Fruit fly (Drosophila melanogaster) whole organism, embryonic: ENCODE data around the gene CG17343.

Source experiments
- ATbp ChIP-seq: fragments of 200-800 bp; sonication (Bioruptor generic); optimal IDR thresholded peaks from 2 replicates; lab custom pipeline; 2017; ENCODE audit warnings: missing biosample characterization, mild to moderate bottlenecking, missing genetic modification characterization, missing genetic modification reagents
- Ada2b ChIP-seq: fragments of 200-800 bp; sonication (Bioruptor generic); IDR thresholded peaks from 2 replicates; pipeline ENCODE4 v1.3.6; 2022; ENCODE audit warnings: missing biosample characterization, missing genetic modification characterization
- Adf1 ChIP-seq: fragments of 200-800 bp; sonication (Bioruptor generic); IDR thresholded peaks from 2 replicates; pipeline ENCODE4 v1.3.6; 2022; ENCODE audit warnings: missing biosample characterization, missing genetic modification characterization
- CG10147 ChIP-seq: fragments of 200-800 bp; sonication (Bioruptor generic); optimal IDR thresholded peaks from 2 replicates; lab custom pipeline; 2019; ENCODE audit warnings: missing biosample characterization, mild to moderate bottlenecking, missing genetic modification characterization, moderate library complexity
- CG11093 ChIP-seq: fragments of 200-800 bp; sonication (Bioruptor generic); IDR thresholded peaks from 3 replicates; pipeline ENCODE4 v1.3.6; 2022; ENCODE audit warnings: missing biosample characterization, missing genetic modification characterization
- CG11695 ChIP-seq: fragments of 200-800 bp; sonication (Bioruptor generic); IDR thresholded peaks from 3 replicates; pipeline ENCODE4 v1.3.6; 2022; ENCODE audit warnings: missing biosample characterization, missing genetic modification characterization
- CG13775 ChIP-seq: fragments of 200-800 bp; sonication (Bioruptor generic); optimal IDR thresholded peaks from 3 replicates; lab custom pipeline; 2017; ENCODE audit warnings: missing biosample characterization, mild to moderate bottlenecking, missing genetic modification characterization
- CG14710 ChIP-seq: fragments of 200-800 bp; sonication (Bioruptor generic); optimal IDR thresholded peaks from 3 replicates; lab custom pipeline; 2019; ENCODE audit warnings: missing biosample characterization, mild to moderate bottlenecking, missing genetic modification characterization, moderate library complexity
- CG17829 ChIP-seq: fragments of 200-800 bp; optimal IDR thresholded peaks from 2 replicates; lab custom pipeline; 2019; ENCODE audit warnings: missing biosample characterization, mild to moderate bottlenecking, missing genetic modification characterization, moderate library complexity
- CG18599 ChIP-seq: fragments of 200-800 bp; sonication (Bioruptor generic); optimal IDR thresholded peaks from 3 replicates; lab custom pipeline; 2017; ENCODE audit warnings: missing biosample characterization, missing genetic modification characterization, mild to moderate bottlenecking, moderate library complexity, missing genetic modification reagents
- CG2678 ChIP-seq: fragments of 200-800 bp; sonication (Bioruptor generic); optimal IDR thresholded peaks from 3 replicates; lab custom pipeline; 2019; ENCODE audit warnings: missing biosample characterization, mild to moderate bottlenecking, missing genetic modification characterization, moderate library complexity
- CG2712 ChIP-seq: fragments of 200-800 bp; optimal IDR thresholded peaks from 3 replicates; lab custom pipeline; 2019; ENCODE audit warnings: missing biosample characterization, mild to moderate bottlenecking, missing genetic modification characterization, moderate library complexity
- CG5953 ChIP-seq: fragments of 200-800 bp; sonication (Bioruptor generic); IDR thresholded peaks from 2 replicates; pipeline ENCODE4 v1.3.6; 2022; ENCODE audit warnings: missing biosample characterization, missing genetic modification characterization
- CG6654 ChIP-seq: fragments of 200-800 bp; sonication (Bioruptor generic); optimal IDR thresholded peaks from 2 replicates; lab custom pipeline; 2017; ENCODE audit warnings: missing biosample characterization, mild to moderate bottlenecking, missing genetic modification characterization
- CG6765 ChIP-seq: fragments of 200-800 bp; sonication (Bioruptor generic); optimal IDR thresholded peaks from 3 replicates; lab custom pipeline; 2017; ENCODE audit warnings: missing biosample characterization, mild to moderate bottlenecking, missing genetic modification characterization
- CG7556 ChIP-seq: fragments of 200-800 bp; sonication (Bioruptor generic); optimal IDR thresholded peaks from 2 replicates; lab custom pipeline; 2017; ENCODE audit warnings: missing biosample characterization, mild to moderate bottlenecking, missing genetic modification characterization
- CG9215 ChIP-seq: fragments of 200-800 bp; sonication (Bioruptor generic); IDR thresholded peaks from 2 replicates; pipeline ENCODE4 v1.3.6; 2022; ENCODE audit warnings: missing biosample characterization, missing genetic modification characterization
- Dek ChIP-seq: fragments of 200-800 bp; sonication (Bioruptor generic); optimal IDR thresholded peaks from 3 replicates; lab custom pipeline; 2019; ENCODE audit warnings: missing biosample characterization, mild to moderate bottlenecking, missing genetic modification characterization, moderate library complexity
- Dip2 ChIP-seq: fragments of 200-800 bp; sonication (Bioruptor generic); IDR thresholded peaks from 2 replicates; pipeline ENCODE4 v1.3.6; 2022; ENCODE audit warnings: missing biosample characterization, missing genetic modification characterization
- Dip3 ChIP-seq: fragments of 200-800 bp; sonication (Bioruptor generic); optimal IDR thresholded peaks from 3 replicates; lab custom pipeline; 2016; ENCODE audit warnings: missing biosample characterization, missing genetic modification characterization
- Hmx ChIP-seq: fragments of 200-800 bp; sonication (Bioruptor generic); optimal IDR thresholded peaks from 2 replicates; lab custom pipeline; 2016; ENCODE audit warnings: missing biosample characterization, missing genetic modification characterization
- Jarid2 ChIP-seq: fragments of 200-800 bp; sonication (Bioruptor generic); optimal IDR thresholded peaks from 3 replicates; lab custom pipeline; 2017; ENCODE audit warnings: mild to moderate bottlenecking, missing biosample characterization, missing genetic modification reagents, missing genetic modification characterization
- Max ChIP-seq: fragments of 200-800 bp; sonication (Bioruptor generic); optimal IDR thresholded peaks from 2 replicates; lab custom pipeline; 2016; ENCODE audit warnings: missing biosample characterization, mild to moderate bottlenecking, missing genetic modification characterization
- Meics ChIP-seq: fragments of 200-800 bp; sonication (Bioruptor generic); optimal IDR thresholded peaks from 2 replicates; lab custom pipeline; 2017; ENCODE audit warnings: missing biosample characterization, mild to moderate bottlenecking, missing genetic modification characterization
- NC2α ChIP-seq: fragments of 200-800 bp; sonication (Bioruptor generic); optimal IDR thresholded peaks from 2 replicates; lab custom pipeline; 2016; ENCODE audit warnings: missing biosample characterization, missing genetic modification characterization
- Usf ChIP-seq: fragments of 200-800 bp; sonication (Bioruptor generic); optimal IDR thresholded peaks from 2 replicates; lab custom pipeline; 2017; ENCODE audit warnings: missing genotype, missing biosample characterization, missing genetic modification characterization
- Vsx1 ChIP-seq: fragments of 200-800 bp; sonication (Bioruptor generic); optimal IDR thresholded peaks from 2 replicates; lab custom pipeline; 2017; ENCODE audit warnings: missing biosample characterization, mild to moderate bottlenecking, missing genetic modification characterization, missing genetic modification reagents
- Xrp1 ChIP-seq: fragments of 200-800 bp; sonication (Bioruptor generic); IDR thresholded peaks from 2 replicates; pipeline ENCODE4 v1.3.6; 2022; ENCODE audit warnings: missing biosample characterization, missing genetic modification characterization
- bbx ChIP-seq: fragments of 200-800 bp; sonication (Bioruptor generic); IDR thresholded peaks from 2 replicates; pipeline ENCODE4 v1.3.6; 2022; ENCODE audit warnings: missing biosample characterization, missing genetic modification characterization; ENCODE audit not compliant: partially characterized antibody
- chinmo ChIP-seq: fragments of 200-800 bp; sonication (Bioruptor generic); IDR thresholded peaks from 4 replicates; pipeline ENCODE4 v1.3.6; 2022; ENCODE audit warnings: missing biosample characterization, missing genetic modification characterization; ENCODE audit not compliant: partially characterized antibody
- crc ChIP-seq: fragments of 200-800 bp; sonication (Bioruptor generic); optimal IDR thresholded peaks from 2 replicates; lab custom pipeline; 2016; ENCODE audit warnings: missing biosample characterization, missing genetic modification characterization
- da ChIP-seq: fragments of 200-800 bp; sonication (Bioruptor generic); optimal IDR thresholded peaks from 2 replicates; lab custom pipeline; 2016; ENCODE audit warnings: missing biosample characterization, missing genetic modification characterization
- danr ChIP-seq: fragments of 200-800 bp; sonication (Bioruptor generic); IDR thresholded peaks from 2 replicates; pipeline ENCODE4 v1.3.6; 2022; ENCODE audit warnings: missing biosample characterization, missing genetic modification characterization
- dati ChIP-seq: fragments of 200-800 bp; sonication (Bioruptor generic); IDR thresholded peaks from 2 replicates; pipeline ENCODE4 v1.3.6; 2022; ENCODE audit warnings: missing biosample characterization, missing genetic modification characterization
- disco-r ChIP-seq: fragments of 200-800 bp; sonication (Bioruptor generic); optimal IDR thresholded peaks from 2 replicates; lab custom pipeline; 2016; ENCODE audit warnings: missing biosample characterization, missing genetic modification characterization
- dmrt11E ChIP-seq: fragments of 200-800 bp; sonication (Bioruptor generic); optimal IDR thresholded peaks from 3 replicates; lab custom pipeline; 2018; ENCODE audit warnings: missing biosample characterization, mild to moderate bottlenecking, missing genetic modification characterization, moderate library complexity
- esg ChIP-seq: fragments of 200-800 bp; sonication (Bioruptor generic); conservative IDR thresholded peaks from 2 replicates; pipeline ENCODE4 v1.3.6; 2022; ENCODE audit warnings: missing biosample characterization, missing genetic modification characterization
- kay ChIP-seq: fragments of 200-800 bp; sonication (Bioruptor generic); optimal IDR thresholded peaks from 2 replicates; lab custom pipeline; 2016; ENCODE audit warnings: missing biosample characterization, missing genetic modification characterization
- lmd ChIP-seq: fragments of 200-800 bp; sonication (Bioruptor generic); IDR thresholded peaks from 2 replicates; pipeline ENCODE4 v1.3.6; 2022; ENCODE audit warnings: missing biosample characterization, missing genetic modification characterization
- lov ChIP-seq, 2 experiments: fragments of 200-800 bp in 1 of 2; fragments of >200 bp in 1 of 2; sonication (Bioruptor generic) in 1 of 2; IDR thresholded peaks in 1 of 2; optimal IDR thresholded peaks in 1 of 2; 2 replicates in 1 of 2; 3 replicates in 1 of 2; pipeline versions ENCODE4 v1.3.6 to Lab custom; 2017 to 2022; ENCODE audit warnings: missing biosample characterization in 1 of 2, missing genetic modification characterization in 1 of 2
- p53 ChIP-seq: fragments of 200-800 bp; sonication (Bioruptor generic); optimal IDR thresholded peaks from 2 replicates; lab custom pipeline; 2016; ENCODE audit warnings: missing biosample characterization, missing genetic modification characterization
- pnt ChIP-seq: fragments of 200-800 bp; sonication (Bioruptor generic); optimal IDR thresholded peaks from 3 replicates; lab custom pipeline; 2016; ENCODE audit warnings: missing biosample characterization, missing genetic modification characterization
- repo ChIP-seq: fragments of 200-800 bp; sonication (Bioruptor generic); optimal IDR thresholded peaks from 2 replicates; lab custom pipeline; 2016; ENCODE audit warnings: missing biosample characterization, missing genetic modification characterization
- sc ChIP-seq, 3 experiments: fragments of >200 bp in 2 of 3; fragments of 200-800 bp in 1 of 3; sonication (Bioruptor generic) in 1 of 3; optimal IDR thresholded peaks; 2 replicates in 2 of 3; 3 replicates in 1 of 3; lab custom pipeline; 2017; ENCODE audit warnings: mild to moderate bottlenecking in 1 of 3, missing biosample characterization in 1 of 3, missing genetic modification characterization in 1 of 3, missing genetic modification reagents in 1 of 3
- sens-2 ChIP-seq: fragments of 200-800 bp; sonication (Bioruptor generic); IDR thresholded peaks from 2 replicates; pipeline ENCODE4 v1.3.6; 2022; ENCODE audit warnings: missing biosample characterization, missing genetic modification characterization
- sna ChIP-seq: fragments of 200-800 bp; sonication (Bioruptor generic); IDR thresholded peaks from 2 replicates; pipeline ENCODE4 v1.3.6; 2022; ENCODE audit warnings: missing biosample characterization, missing genetic modification characterization; ENCODE audit not compliant: partially characterized antibody
- toy ChIP-seq: fragments of 200-800 bp; sonication (Bioruptor generic); IDR thresholded peaks from 2 replicates; pipeline ENCODE4 v1.3.6; 2022; ENCODE audit warnings: missing biosample characterization, missing genetic modification characterization
- unpg ChIP-seq: fragments of 200-800 bp; sonication (Bioruptor generic); optimal IDR thresholded peaks from 3 replicates; lab custom pipeline; 2018; ENCODE audit warnings: missing biosample characterization, mild to moderate bottlenecking, missing genetic modification characterization, moderate library complexity
- vnd ChIP-seq: fragments of 200-800 bp; sonication (Bioruptor generic); IDR thresholded peaks from 3 replicates; pipeline ENCODE4 v1.3.6; 2022; ENCODE audit warnings: missing biosample characterization, missing genetic modification characterization; ENCODE audit not compliant: partially characterized antibody
- vvl ChIP-seq: fragments of 200-800 bp; sonication (Bioruptor generic); IDR thresholded peaks from 2 replicates; pipeline ENCODE4 v1.3.6; 2022; ENCODE audit warnings: missing biosample characterization, missing genetic modification characterization

Gene CG17343

dm6 chr2L:19058916-19059315 is 5.8 kb upstream of the CG17343 start, which contains the start of gene Phlpp (continued):
- TF ChIP-seq NC2α (GFP tag; lab: Kevin White, UChicago) = peak; percentile 24
- TF ChIP-seq sens-2 (GFP tag; lab: Robert Waterston, UW) = no peak
- no peak for TF ChIP-seq chinmo (GFP tag; lab: Robert Waterston, UW)
- peak; percentile 28; the same call in 1 of the 2 replicates for TF ChIP-seq CG9215 (GFP tag; lab: Robert Waterston, UW)
- TF ChIP-seq Hmx (GFP tag; lab: Kevin White, UChicago) = no peak
- TF ChIP-seq Max = no peak
- TF ChIP-seq p53 = no peak
- TF ChIP-seq vnd (GFP tag; lab: Robert Waterston, UW) = no peak
- no peak for TF ChIP-seq Adf1 (GFP tag; lab: Robert Waterston, UW)
- TF ChIP-seq esg = peak; percentile 45
- no peak for TF ChIP-seq Dip2 (GFP tag; lab: Robert Waterston, UW)
- TF ChIP-seq vvl (GFP tag; lab: Robert Waterston, UW) = peak; percentile 76; the same call in 1 of the 2 replicates
- TF ChIP-seq CG11093 (GFP tag; lab: Robert Waterston, UW) = peak; percentile 38; the same call in 1 of the 3 replicates
- TF ChIP-seq Usf (GFP tag; lab: Kevin White, UChicago) = no peak
- no peak for TF ChIP-seq Dek
- TF ChIP-seq ATbp (GFP tag; lab: Kevin White, UChicago) = no peak
- TF ChIP-seq unpg (GFP tag; lab: Kevin White, UChicago) = peak; percentile 31
- TF ChIP-seq CG17829 = peak; percentile 67
- no peak for TF ChIP-seq sc (optimal IDR thresholded peaks at IDR 0.05; lab: Kevin White, UChicago)
- no peak for TF ChIP-seq sc (GFP tag; optimal IDR thresholded peaks at IDR 0.05; lab: Kevin White, UChicago)
- peak; percentile 84 for TF ChIP-seq CG2712 (tag; lab: Kevin White, UChicago)
- TF ChIP-seq Ada2b = peak; percentile 70
- no peak for TF ChIP-seq CG13775 (GFP tag; lab: Kevin White, UChicago)
- 0 out of 2 replicates have a peak, but pooled peaks have one; percentile 27 for TF ChIP-seq dati (GFP tag; lab: Robert Waterston, UW)
- TF ChIP-seq Meics (GFP tag; lab: Kevin White, UChicago) = no peak
- TF ChIP-seq CG2678 (tag; lab: Kevin White, UChicago) = no peak
- no peak for TF ChIP-seq CG6654 (GFP tag; lab: Kevin White, UChicago)
- TF ChIP-seq lmd = peak; percentile 19; the same call in 1 of the 2 replicates
- no peak for TF ChIP-seq da (GFP tag; lab: Kevin White, UChicago)
- TF ChIP-seq Vsx1 (GFP tag; lab: Kevin White, UChicago) = no peak
- TF ChIP-seq bbx (GFP tag; lab: Robert Waterston, UW) = no peak
- TF ChIP-seq lov (optimal IDR thresholded peaks at IDR 0.05; lab: Kevin White, UChicago) = no peak
- TF ChIP-seq lov (GFP tag; IDR thresholded peaks at IDR 0.05; lab: Robert Waterston, UW) = no peak
- no peak for TF ChIP-seq crc (GFP tag; lab: Kevin White, UChicago)
- TF ChIP-seq danr (GFP tag; lab: Robert Waterston, UW) = no peak
- TF ChIP-seq CG7556 (GFP tag; lab: Kevin White, UChicago) = peak; percentile 25
- TF ChIP-seq CG14710 = peak; percentile 71
- no peak for TF ChIP-seq sna (GFP tag; lab: Robert Waterston, UW)
- no peak for TF ChIP-seq repo
- no peak for TF ChIP-seq Jarid2
- TF ChIP-seq CG18599 (GFP tag; lab: Kevin White, UChicago) = no peak
- TF ChIP-seq pnt = peak; percentile 8
- TF ChIP-seq CG5953 (GFP tag; lab: Robert Waterston, UW) = 0 out of 2 replicates have a peak, but pooled peaks have one; percentile 47
- TF ChIP-seq CG10147 (GFP tag; lab: Kevin White, UChicago) = no peak
- peak; percentile 61; the same call in 2 of the 3 replicates for TF ChIP-seq CG11695
- no peak for TF ChIP-seq toy (GFP tag; lab: Robert Waterston, UW)
- peak; percentile 27 for TF ChIP-seq Dip3 (GFP tag; lab: Kevin White, UChicago)
- TF ChIP-seq dmrt11E = peak; percentile 59
- no peak for TF ChIP-seq disco-r (GFP tag; lab: Kevin White, UChicago)
- peak; percentile 29 for TF ChIP-seq kay (GFP tag; lab: Kevin White, UChicago)
- TF ChIP-seq CG6765 (GFP tag; lab: Kevin White, UChicago) = no peak
- peak; percentile 89 for TF ChIP-seq Xrp1 (GFP tag; lab: Robert Waterston, UW)
